Fruit fly (Drosophila melanogaster) whole organism, embryonic: ENCODE results near the gene na.

Source experiments
- CG10543 ChIP-seq: fragments of 200-800 bp; sonication (Bioruptor generic); optimal IDR thresholded peaks from 3 replicates; lab custom pipeline; 2017; ENCODE audit warnings: missing biosample characterization, mild to moderate bottlenecking, missing genetic modification characterization, moderate library complexity
- CG11247 ChIP-seq: fragments of 200-800 bp; sonication (Bioruptor generic); IDR thresholded peaks from 2 replicates; pipeline ENCODE4 v1.3.6; 2022; ENCODE audit warnings: missing biosample characterization, missing genetic modification characterization
- CG12236 ChIP-seq: fragments of 200-800 bp; sonication (Bioruptor generic); optimal IDR thresholded peaks from 2 replicates; lab custom pipeline; 2016; ENCODE audit warnings: missing biosample characterization, missing genetic modification characterization
- CG16863 ChIP-seq: fragments of 200-800 bp; sonication (Bioruptor generic); optimal IDR thresholded peaks from 3 replicates; lab custom pipeline; 2016; ENCODE audit warnings: missing biosample characterization, missing genetic modification characterization
- CG2120 ChIP-seq: fragments of 200-800 bp; sonication (Bioruptor generic); optimal IDR thresholded peaks from 3 replicates; lab custom pipeline; 2016; ENCODE audit warnings: missing biosample characterization, missing genetic modification characterization
- CG31224 ChIP-seq: fragments of 200-800 bp; sonication (Bioruptor generic); IDR thresholded peaks from 2 replicates; pipeline ENCODE4 v1.3.6; 2022; ENCODE audit warnings: missing biosample characterization, missing genetic modification characterization
- CG31441 ChIP-seq: fragments of 200-800 bp; sonication (Bioruptor generic); IDR thresholded peaks from 2 replicates; pipeline ENCODE4 v1.3.6; 2022; ENCODE audit warnings: missing biosample characterization, missing genetic modification characterization
- CG4707 ChIP-seq: fragments of 200-800 bp; sonication (Bioruptor generic); optimal IDR thresholded peaks from 2 replicates; lab custom pipeline; 2018; ENCODE audit warnings: missing biosample characterization, mild to moderate bottlenecking, missing genetic modification characterization, moderate library complexity
- CG6254 ChIP-seq: fragments of 200-800 bp; sonication (Bioruptor generic); optimal IDR thresholded peaks from 3 replicates; lab custom pipeline; 2017; ENCODE audit warnings: mild to moderate bottlenecking, missing biosample characterization, missing genetic modification reagents, missing genetic modification characterization
- CG7745 ChIP-seq: fragments of 200-800 bp; sonication (Bioruptor generic); optimal IDR thresholded peaks from 2 replicates; lab custom pipeline; 2018; ENCODE audit warnings: missing biosample characterization, mild to moderate bottlenecking, missing genetic modification characterization, moderate library complexity
- CG8290 ChIP-seq, 3 experiments: fragments of 200-800 bp; sonication (Bioruptor generic); optimal IDR thresholded peaks; 2 replicates each; lab custom pipeline; 2016 to 2019; ENCODE audit warnings: missing biosample characterization in 3 of 3, missing genetic modification characterization in 3 of 3, mild to moderate bottlenecking in 2 of 3, moderate library complexity in 1 of 3
- CHES-1-like ChIP-seq: fragments of 200-800 bp; sonication (Bioruptor generic); optimal IDR thresholded peaks from 2 replicates; lab custom pipeline; 2016; ENCODE audit warnings: missing biosample characterization, missing genetic modification characterization
- D ChIP-seq, 2 experiments: fragments of 200-800 bp in 1 of 2; fragments of >200 bp in 1 of 2; sonication (Bioruptor generic) in 1 of 2; optimal IDR thresholded peaks; 2 replicates in 1 of 2; 3 replicates in 1 of 2; lab custom pipeline; 2017; ENCODE audit warnings: mild to moderate bottlenecking in 1 of 2, missing biosample characterization in 1 of 2, missing genetic modification characterization in 1 of 2, missing genetic modification reagents in 1 of 2
- Dbx ChIP-seq: fragments of 200-800 bp; sonication (Bioruptor generic); IDR thresholded peaks from 3 replicates; pipeline ENCODE4 v1.3.6; 2022; ENCODE audit warnings: missing biosample characterization, missing genetic modification characterization
- Dp ChIP-seq: fragments of 200-800 bp; sonication (Bioruptor generic); optimal IDR thresholded peaks from 2 replicates; lab custom pipeline; 2018; ENCODE audit warnings: missing biosample characterization, mild to moderate bottlenecking, missing genetic modification characterization, moderate library complexity
- Dref ChIP-seq: fragments of 200-800 bp; sonication (Bioruptor generic); IDR thresholded peaks from 2 replicates; pipeline ENCODE4 v1.3.6; 2022; ENCODE audit warnings: missing biosample characterization, missing genetic modification characterization
- ERR ChIP-seq: fragments of 200-800 bp; sonication (Bioruptor generic); optimal IDR thresholded peaks from 2 replicates; lab custom pipeline; 2016; ENCODE audit warnings: missing biosample characterization, missing genetic modification characterization
- H15 ChIP-seq: fragments of 200-800 bp; sonication (Bioruptor generic); IDR thresholded peaks from 3 replicates; pipeline ENCODE4 v1.3.6; 2022; ENCODE audit warnings: missing biosample characterization, missing genetic modification characterization
- HHEX ChIP-seq: fragments of 200-800 bp; sonication (Bioruptor generic); optimal IDR thresholded peaks from 3 replicates; lab custom pipeline; 2017; ENCODE audit warnings: missing biosample characterization, mild to moderate bottlenecking, missing genetic modification characterization, missing genetic modification reagents
- HLHmδ ChIP-seq: fragments of 200-800 bp; sonication (Bioruptor generic); optimal IDR thresholded peaks from 2 replicates; lab custom pipeline; 2018; ENCODE audit warnings: missing biosample characterization, mild to moderate bottlenecking, missing genetic modification characterization, moderate library complexity
- Hand ChIP-seq: fragments of 200-800 bp; sonication (Bioruptor generic); optimal IDR thresholded peaks from 2 replicates; lab custom pipeline; 2017; ENCODE audit warnings: mild to moderate bottlenecking, missing biosample characterization, missing genetic modification reagents, missing genetic modification characterization
- Hey ChIP-seq: fragments of 200-800 bp; sonication (Bioruptor generic); optimal IDR thresholded peaks from 3 replicates; lab custom pipeline; 2018; ENCODE audit warnings: missing biosample characterization, mild to moderate bottlenecking, missing genetic modification characterization
- Hmx ChIP-seq: fragments of 200-800 bp; sonication (Bioruptor generic); optimal IDR thresholded peaks from 2 replicates; lab custom pipeline; 2016; ENCODE audit warnings: missing biosample characterization, missing genetic modification characterization
- Optix ChIP-seq: fragments of 200-800 bp; sonication (Bioruptor generic); IDR thresholded peaks from 3 replicates; pipeline ENCODE4 v1.3.6; 2022; ENCODE audit warnings: missing biosample characterization, missing genetic modification characterization
- Poxn ChIP-seq: fragments of 200-800 bp; sonication (Bioruptor generic); IDR thresholded peaks from 2 replicates; pipeline ENCODE4 v1.3.6; 2022; ENCODE audit warnings: missing biosample characterization, missing genetic modification characterization
- Usf ChIP-seq: fragments of 200-800 bp; sonication (Bioruptor generic); optimal IDR thresholded peaks from 2 replicates; lab custom pipeline; 2017; ENCODE audit warnings: missing genotype, missing biosample characterization, missing genetic modification characterization
- aop ChIP-seq: fragments of 200-800 bp; sonication (Bioruptor generic); IDR thresholded peaks from 2 replicates; pipeline ENCODE4 v1.3.6; 2022; ENCODE audit warnings: missing biosample characterization, missing genetic modification characterization
- bsh ChIP-seq, 2 experiments: fragments of 200-800 bp; sonication (Bioruptor generic); optimal IDR thresholded peaks; 2 replicates each; lab custom pipeline; 2017 to 2018; ENCODE audit warnings: mild to moderate bottlenecking in 2 of 2, missing biosample characterization in 2 of 2, missing genetic modification characterization in 2 of 2, moderate library complexity in 1 of 2
- ci ChIP-seq: fragments of 200-800 bp; sonication (Bioruptor generic); IDR thresholded peaks from 3 replicates; pipeline ENCODE4 v1.3.6; 2022; ENCODE audit warnings: missing biosample characterization, missing genetic modification characterization
- crc ChIP-seq: fragments of 200-800 bp; sonication (Bioruptor generic); optimal IDR thresholded peaks from 2 replicates; lab custom pipeline; 2016; ENCODE audit warnings: missing biosample characterization, missing genetic modification characterization
- emc ChIP-seq: fragments of 200-800 bp; sonication (Bioruptor generic); optimal IDR thresholded peaks from 2 replicates; lab custom pipeline; 2016; ENCODE audit warnings: missing biosample characterization, missing genetic modification characterization
- ems ChIP-seq: fragments of 200-800 bp; sonication (Bioruptor generic); optimal IDR thresholded peaks from 3 replicates; lab custom pipeline; 2016; ENCODE audit warnings: missing biosample characterization, missing genetic modification characterization
- ewg ChIP-seq: fragments of 200-800 bp; sonication (Bioruptor generic); optimal IDR thresholded peaks from 3 replicates; lab custom pipeline; 2017; ENCODE audit warnings: mild to moderate bottlenecking, missing biosample characterization, missing genetic modification reagents, missing genetic modification characterization
- exex ChIP-seq: fragments of 200-800 bp; sonication (Bioruptor generic); optimal IDR thresholded peaks from 4 replicates; lab custom pipeline; 2018; ENCODE audit warnings: missing biosample characterization, mild to moderate bottlenecking, missing genetic modification characterization, moderate library complexity
- jigr1 ChIP-seq: fragments of 200-800 bp; sonication (Bioruptor generic); IDR thresholded peaks from 3 replicates; pipeline ENCODE4 v1.3.6; 2022; ENCODE audit warnings: missing biosample characterization, missing genetic modification characterization
- jumu ChIP-seq: fragments of 200-800 bp; sonication (Bioruptor generic); optimal IDR thresholded peaks from 3 replicates; lab custom pipeline; 2016; ENCODE audit warnings: missing biosample characterization, missing genetic modification characterization
- lbe ChIP-seq: fragments of 200-800 bp; sonication (Bioruptor generic); optimal IDR thresholded peaks from 2 replicates; lab custom pipeline; 2016; ENCODE audit warnings: missing biosample characterization, mild to moderate bottlenecking, missing genetic modification characterization
- lola ChIP-seq, 3 experiments: fragments of >200 bp in 2 of 3; fragments of 200-800 bp in 1 of 3; sonication (Bioruptor generic) in 1 of 3; optimal IDR thresholded peaks; 2 replicates each; lab custom pipeline; 2017 to 2019; ENCODE audit warnings: missing biosample characterization in 3 of 3, missing genetic modification characterization in 3 of 3, mild to moderate bottlenecking in 1 of 3, moderate library complexity in 1 of 3
- lov ChIP-seq, 2 experiments: fragments of 200-800 bp in 1 of 2; fragments of >200 bp in 1 of 2; sonication (Bioruptor generic) in 1 of 2; IDR thresholded peaks in 1 of 2; optimal IDR thresholded peaks in 1 of 2; 2 replicates in 1 of 2; 3 replicates in 1 of 2; pipeline versions ENCODE4 v1.3.6 to Lab custom; 2017 to 2022; ENCODE audit warnings: missing biosample characterization in 1 of 2, missing genetic modification characterization in 1 of 2
- maf-S ChIP-seq: fragments of 200-800 bp; sonication (Bioruptor generic); optimal IDR thresholded peaks from 2 replicates; lab custom pipeline; 2016; ENCODE audit warnings: missing biosample characterization, missing genetic modification characterization
- nerfin-2 ChIP-seq: fragments of 200-800 bp; sonication (Bioruptor generic); IDR thresholded peaks from 2 replicates; pipeline ENCODE4 v1.3.6; 2022; ENCODE audit warnings: missing biosample characterization, missing genetic modification characterization; ENCODE audit not compliant: partially characterized antibody
- pb ChIP-seq: fragments of 200-800 bp; sonication (Bioruptor generic); optimal IDR thresholded peaks from 3 replicates; lab custom pipeline; 2016; ENCODE audit warnings: missing biosample characterization, missing genetic modification characterization
- phol ChIP-seq: fragments of 200-800 bp; sonication (Bioruptor generic); optimal IDR thresholded peaks from 3 replicates; lab custom pipeline; 2018; ENCODE audit warnings: missing biosample characterization, mild to moderate bottlenecking, missing genetic modification characterization, moderate library complexity
- pita ChIP-seq: fragments of 200-800 bp; sonication (Bioruptor generic); optimal IDR thresholded peaks from 2 replicates; lab custom pipeline; 2017; ENCODE audit warnings: missing biosample characterization, mild to moderate bottlenecking, missing genetic modification characterization
- pros ChIP-seq: fragments of 200-800 bp; sonication (Bioruptor generic); optimal IDR thresholded peaks from 3 replicates; lab custom pipeline; 2019; ENCODE audit warnings: missing biosample characterization, mild to moderate bottlenecking, missing genetic modification characterization, moderate library complexity
- schlank ChIP-seq: fragments of 200-800 bp; sonication (Bioruptor generic); optimal IDR thresholded peaks from 2 replicates; lab custom pipeline; 2018; ENCODE audit warnings: missing biosample characterization, mild to moderate bottlenecking, missing genetic modification characterization
- seq ChIP-seq: fragments of 200-800 bp; sonication (Bioruptor generic); IDR thresholded peaks from 2 replicates; pipeline ENCODE4 v1.3.6; 2022; ENCODE audit warnings: missing biosample characterization, missing genetic modification characterization
- sob ChIP-seq: fragments of 200-800 bp; sonication (Bioruptor generic); IDR thresholded peaks from 2 replicates; pipeline ENCODE4 v1.3.6; 2022; ENCODE audit warnings: missing biosample characterization, missing genetic modification characterization
- tin ChIP-seq: fragments of 200-800 bp; sonication (Bioruptor generic); optimal IDR thresholded peaks from 3 replicates; lab custom pipeline; 2016; ENCODE audit warnings: missing biosample characterization, missing genetic modification characterization

Gene na

dm6 chrX:14218045-14218483 lies 48.1 kb upstream of the na start (continued):
- TF ChIP-seq exex (peak; percentile 43), CG12236 (GFP tag; lab: Kevin White, UChicago) (peak; percentile 27), Hand (GFP tag; lab: Kevin White, UChicago) (peak; percentile 70), seq (GFP tag; lab: Robert Waterston, UW) (peak; percentile 80), lbe (GFP tag; lab: Kevin White, UChicago) (peak; percentile 95), Optix (GFP tag; lab: Robert Waterston, UW) (0 out of 3 replicates have a peak, but pooled peaks have one; percentile 53), Poxn (GFP tag; lab: Robert Waterston, UW) (peak; percentile 58; the same call in 1 of the 2 replicates), pb (GFP tag; lab: Kevin White, UChicago) (no peak), CG8290 (GFP tag; optimal IDR thresholded peaks at IDR 0.05; lab: Kevin White, UChicago) (peak; percentile 65), CG8290 (tag; optimal IDR thresholded peaks at IDR 0.05; lab: Kevin White, UChicago) (no peak), Hmx (GFP tag; lab: Kevin White, UChicago) (peak; percentile 26), D (optimal IDR thresholded peaks at IDR 0.05; lab: Kevin White, UChicago) (no peak), D (GFP tag; optimal IDR thresholded peaks at IDR 0.05; lab: Kevin White, UChicago) (peak; percentile 78), emc (peak; percentile 57), CHES-1-like (GFP tag; lab: Kevin White, UChicago) (peak; percentile 42), HHEX (GFP tag; lab: Kevin White, UChicago) (peak; percentile 81), CG4707 (peak; percentile 44), phol (tag; lab: Kevin White, UChicago) (peak; percentile 91), CG16863 (GFP tag; lab: Kevin White, UChicago) (peak; percentile 71), CG11247 (GFP tag; lab: Robert Waterston, UW) (peak; percentile 79), lov (optimal IDR thresholded peaks at IDR 0.05; lab: Kevin White, UChicago) (no peak), lov (GFP tag; IDR thresholded peaks at IDR 0.05; lab: Robert Waterston, UW) (0 out of 3 replicates have a peak, but pooled peaks have one; percentile 59), ewg (GFP tag; lab: Kevin White, UChicago) (peak; percentile 67), crc (GFP tag; lab: Kevin White, UChicago) (peak; percentile 69), sob (GFP tag; lab: Robert Waterston, UW) (peak; percentile 88), CG7745 (tag; lab: Kevin White, UChicago) (no peak), pita (GFP tag; lab: Kevin White, UChicago) (no peak), maf-S (GFP tag; lab: Kevin White, UChicago) (peak; percentile 67), ci (GFP tag; lab: Robert Waterston, UW) (peak; percentile 88), H15 (GFP tag; lab: Robert Waterston, UW) (peak; percentile 77), bsh (GFP tag; optimal IDR thresholded peaks at IDR 0.05; lab: Kevin White, UChicago) (peak; percentile 85 to 94), ems (GFP tag; lab: Kevin White, UChicago) (peak; percentile 44), HLHmδ (GFP tag; lab: Kevin White, UChicago) (no peak), tin (GFP tag; lab: Kevin White, UChicago) (peak; percentile 82), Dp (GFP tag; lab: Kevin White, UChicago) (no peak), jigr1 (GFP tag; lab: Robert Waterston, UW) (0 out of 3 replicates have a peak, but pooled peaks have one; percentile 44), CG6254 (GFP tag; lab: Kevin White, UChicago) (peak; percentile 82), nerfin-2 (GFP tag; lab: Robert Waterston, UW) (no peak), CG31441 (GFP tag; lab: Robert Waterston, UW) (peak; percentile 96), ERR (GFP tag; lab: Kevin White, UChicago) (no peak), CG31224 (GFP tag; lab: Robert Waterston, UW) (peak; percentile 81), Usf (peak; percentile 61), Dbx (peak; percentile 87), pros (GFP tag; lab: Kevin White, UChicago) (no peak), Hey (no peak), CG2120 (peak; percentile 88), Dref (GFP tag; lab: Robert Waterston, UW) (no peak), jumu (peak; percentile 37), lola (GFP tag; optimal IDR thresholded peaks at IDR 0.05; lab: Kevin White, UChicago) (peak in 1 of 3 experiments; percentile 83), CG10543 (GFP tag; lab: Kevin White, UChicago) (no peak), aop (GFP tag; lab: Robert Waterston, UW) (no peak), schlank (tag; lab: Kevin White, UChicago) (peak; percentile 66)
